Fruit fly (Drosophila melanogaster) whole organism, embryonic: ENCODE data around the gene CG11267.
A peak's percentile ranks its signal among the peaks of the same experiment; 100 is the strongest.

Source experiments
- Ada2b ChIP-seq: fragments of 200-800 bp; sonication (Bioruptor generic); IDR thresholded peaks from 2 replicates; pipeline ENCODE4 v1.3.6; 2022; ENCODE audit warnings: missing biosample characterization, missing genetic modification characterization
- Aef1 ChIP-seq: fragments of 200-800 bp; sonication (Bioruptor generic); IDR thresholded peaks from 3 replicates; pipeline ENCODE4 v1.3.6; 2022; ENCODE audit warnings: missing biosample characterization, missing genetic modification characterization
- Atf-2 ChIP-seq: fragments of 200-800 bp; sonication (Bioruptor generic); optimal IDR thresholded peaks from 2 replicates; lab custom pipeline; 2016; ENCODE audit warnings: missing biosample characterization, missing genetic modification characterization
- Atf6 ChIP-seq: fragments of 200-800 bp; sonication (Bioruptor generic); IDR thresholded peaks from 2 replicates; pipeline ENCODE4 v1.3.6; 2022; ENCODE audit warnings: missing biosample characterization, missing genetic modification characterization
- CG10462 ChIP-seq: fragments of 200-800 bp; sonication (Bioruptor generic); optimal IDR thresholded peaks from 2 replicates; lab custom pipeline; 2016; ENCODE audit warnings: missing biosample characterization, missing genetic modification characterization
- CG10565 ChIP-seq: fragments of 200-800 bp; sonication (Bioruptor generic); optimal IDR thresholded peaks from 3 replicates; lab custom pipeline; 2016; ENCODE audit warnings: missing biosample characterization, mild to moderate bottlenecking, missing genetic modification characterization
- CG11504 ChIP-seq: fragments of 200-800 bp; sonication (Bioruptor generic); optimal IDR thresholded peaks from 3 replicates; lab custom pipeline; 2019; ENCODE audit warnings: missing biosample characterization, mild to moderate bottlenecking, missing genetic modification characterization, moderate library complexity
- CG1233 ChIP-seq: fragments of 200-800 bp; sonication (Bioruptor generic); optimal IDR thresholded peaks from 4 replicates; lab custom pipeline; 2018; ENCODE audit warnings: missing biosample characterization, mild to moderate bottlenecking, missing genetic modification characterization
- CG12942 ChIP-seq: fragments of 200-800 bp; sonication (Bioruptor generic); optimal IDR thresholded peaks from 3 replicates; lab custom pipeline; 2016; ENCODE audit warnings: missing biosample characterization, missing genetic modification characterization
- CG13894 ChIP-seq: fragments of 200-800 bp; sonication (Bioruptor generic); optimal IDR thresholded peaks from 3 replicates; lab custom pipeline; 2018; ENCODE audit warnings: missing biosample characterization, mild to moderate bottlenecking, missing genetic modification characterization, moderate library complexity
- CG15269 ChIP-seq: fragments of 200-800 bp; sonication (Bioruptor generic); optimal IDR thresholded peaks from 2 replicates; lab custom pipeline; 2018; ENCODE audit warnings: missing biosample characterization, mild to moderate bottlenecking, missing genetic modification characterization, moderate library complexity
- CG17385 ChIP-seq: fragments of 200-800 bp; sonication (Bioruptor generic); optimal IDR thresholded peaks from 3 replicates; lab custom pipeline; 2018; ENCODE audit warnings: missing biosample characterization, mild to moderate bottlenecking, missing genetic modification characterization
- CG17568 ChIP-seq: fragments of 200-800 bp; sonication (Bioruptor generic); optimal IDR thresholded peaks from 2 replicates; lab custom pipeline; 2018; ENCODE audit warnings: missing biosample characterization, mild to moderate bottlenecking, missing genetic modification characterization, moderate library complexity
- CG17829 ChIP-seq: fragments of 200-800 bp; optimal IDR thresholded peaks from 2 replicates; lab custom pipeline; 2019; ENCODE audit warnings: missing biosample characterization, mild to moderate bottlenecking, missing genetic modification characterization, moderate library complexity
- CG18262 ChIP-seq: fragments of 200-800 bp; optimal IDR thresholded peaks from 3 replicates; lab custom pipeline; 2019; ENCODE audit warnings: missing biosample characterization, mild to moderate bottlenecking, missing genetic modification characterization, moderate library complexity
- CG2889 ChIP-seq: fragments of 200-800 bp; sonication (Bioruptor generic); IDR thresholded peaks from 3 replicates; pipeline ENCODE4 v1.3.6; 2022; ENCODE audit warnings: missing biosample characterization, missing genetic modification characterization
- CG43689 ChIP-seq: fragments of 200-800 bp; sonication (Bioruptor generic); IDR thresholded peaks from 2 replicates; pipeline ENCODE4 v1.3.6; 2022; ENCODE audit warnings: missing biosample characterization, missing genetic modification characterization
- CG4617 ChIP-seq: fragments of 200-800 bp; sonication (Bioruptor generic); optimal IDR thresholded peaks from 3 replicates; lab custom pipeline; 2016; ENCODE audit warnings: missing biosample characterization, missing genetic modification characterization, borderline replicate concordance
- CG7372 ChIP-seq: fragments of 200-800 bp; sonication (Bioruptor generic); IDR thresholded peaks from 2 replicates; pipeline ENCODE4 v1.3.6; 2022; ENCODE audit warnings: missing biosample characterization, missing genetic modification characterization
- CG8944 ChIP-seq: fragments of 200-800 bp; sonication (Bioruptor generic); optimal IDR thresholded peaks from 3 replicates; lab custom pipeline; 2016; ENCODE audit warnings: missing biosample characterization, missing genetic modification characterization
- CoRest ChIP-seq: fragments of 200-800 bp; sonication (Bioruptor generic); optimal IDR thresholded peaks from 3 replicates; lab custom pipeline; 2018; ENCODE audit warnings: missing biosample characterization, mild to moderate bottlenecking, missing genetic modification characterization, moderate library complexity
- D19B ChIP-seq: fragments of 200-800 bp; sonication (Bioruptor generic); optimal IDR thresholded peaks from 2 replicates; lab custom pipeline; 2017; ENCODE audit warnings: missing biosample characterization, mild to moderate bottlenecking, missing genetic modification characterization
- H2.0 ChIP-seq: fragments of 200-800 bp; sonication (Bioruptor generic); IDR thresholded peaks from 2 replicates; pipeline ENCODE4 v1.3.6; 2022; ENCODE audit warnings: missing biosample characterization, missing genetic modification characterization
- HLH3B ChIP-seq: fragments of 200-800 bp; sonication (Bioruptor generic); IDR thresholded peaks from 2 replicates; pipeline ENCODE4 v1.3.6; 2022; ENCODE audit warnings: missing biosample characterization, missing genetic modification characterization
- HLH54F ChIP-seq: fragments of 200-800 bp; sonication (Bioruptor generic); optimal IDR thresholded peaks from 3 replicates; lab custom pipeline; 2016; ENCODE audit warnings: missing biosample characterization, missing genetic modification characterization
- Hr51 ChIP-seq, 2 experiments: fragments of 200-800 bp; sonication (Bioruptor generic); optimal IDR thresholded peaks; 2 replicates in 1 of 2; 3 replicates in 1 of 2; lab custom pipeline; 2016 to 2018; ENCODE audit warnings: missing biosample characterization in 2 of 2, missing genetic modification characterization in 2 of 2, mild to moderate bottlenecking in 1 of 2, moderate library complexity in 1 of 2
- Hsf ChIP-seq: fragments of 200-800 bp; sonication (Bioruptor generic); optimal IDR thresholded peaks from 3 replicates; lab custom pipeline; 2016; ENCODE audit warnings: missing biosample characterization, missing genetic modification characterization
- Rfx ChIP-seq: fragments of 200-800 bp; sonication (Bioruptor generic); IDR thresholded peaks from 2 replicates; pipeline ENCODE4 v1.3.6; 2022; ENCODE audit warnings: missing biosample characterization, missing genetic modification characterization
- Sox102F ChIP-seq: fragments of 200-800 bp; sonication (Bioruptor generic); optimal IDR thresholded peaks from 2 replicates; lab custom pipeline; 2018; ENCODE audit warnings: missing biosample characterization, mild to moderate bottlenecking, missing genetic modification characterization, moderate library complexity
- Sry-β ChIP-seq: fragments of 200-800 bp; sonication (Bioruptor generic); optimal IDR thresholded peaks from 2 replicates; lab custom pipeline; 2018; ENCODE audit warnings: missing biosample characterization, mild to moderate bottlenecking, missing genetic modification characterization, moderate library complexity
- Xrp1 ChIP-seq: fragments of 200-800 bp; sonication (Bioruptor generic); IDR thresholded peaks from 2 replicates; pipeline ENCODE4 v1.3.6; 2022; ENCODE audit warnings: missing biosample characterization, missing genetic modification characterization
- ara ChIP-seq: fragments of 200-800 bp; sonication (Bioruptor generic); IDR thresholded peaks from 2 replicates; pipeline ENCODE4 v1.3.6; 2022; ENCODE audit warnings: missing biosample characterization, missing genetic modification characterization
- btn ChIP-seq: fragments of 200-800 bp; sonication (Bioruptor generic); optimal IDR thresholded peaks from 2 replicates; lab custom pipeline; 2016; ENCODE audit warnings: missing biosample characterization, missing genetic modification characterization
- crc ChIP-seq: fragments of 200-800 bp; sonication (Bioruptor generic); optimal IDR thresholded peaks from 2 replicates; lab custom pipeline; 2016; ENCODE audit warnings: missing biosample characterization, missing genetic modification characterization
- en ChIP-seq: fragments of 200-800 bp; sonication (Bioruptor generic); optimal IDR thresholded peaks from 2 replicates; lab custom pipeline; 2016; ENCODE audit warnings: missing biosample characterization, missing genetic modification characterization
- fd102C ChIP-seq: fragments of 200-800 bp; sonication (Bioruptor generic); optimal IDR thresholded peaks from 2 replicates; lab custom pipeline; 2018; ENCODE audit warnings: missing biosample characterization, mild to moderate bottlenecking, missing genetic modification characterization, moderate library complexity
- ftz-f1 ChIP-seq: fragments of 200-800 bp; sonication (Bioruptor generic); optimal IDR thresholded peaks from 2 replicates; lab custom pipeline; 2016; ENCODE audit warnings: missing biosample characterization, missing genetic modification characterization
- gfzf ChIP-seq: fragments of 200-800 bp; sonication (Bioruptor generic); optimal IDR thresholded peaks from 2 replicates; lab custom pipeline; 2016; ENCODE audit warnings: missing biosample characterization, mild to moderate bottlenecking, missing genetic modification characterization, moderate library complexity
- jumu ChIP-seq: fragments of 200-800 bp; sonication (Bioruptor generic); optimal IDR thresholded peaks from 3 replicates; lab custom pipeline; 2016; ENCODE audit warnings: missing biosample characterization, missing genetic modification characterization
- lilli ChIP-seq: fragments of 200-800 bp; sonication (Bioruptor generic); optimal IDR thresholded peaks from 3 replicates; lab custom pipeline; 2016; ENCODE audit warnings: missing biosample characterization, missing genetic modification characterization
- mam ChIP-seq: fragments of 200-800 bp; sonication (Bioruptor generic); optimal IDR thresholded peaks from 3 replicates; lab custom pipeline; 2016; ENCODE audit warnings: missing biosample characterization, missing genetic modification characterization
- pan ChIP-seq, 4 experiments: fragments of >200 bp in 3 of 4; fragments of 200-800 bp in 1 of 4; sonication (Bioruptor generic) in 1 of 4; optimal IDR thresholded peaks in 3 of 4; IDR thresholded peaks in 1 of 4; 2 replicates each; pipeline versions ENCODE4 v1.3.6 to Lab custom; 2017 to 2022; ENCODE audit warnings: missing biosample characterization in 2 of 4, missing genetic modification characterization in 2 of 4, mixed read lengths in 1 of 4
- pros ChIP-seq: fragments of 200-800 bp; sonication (Bioruptor generic); optimal IDR thresholded peaks from 3 replicates; lab custom pipeline; 2019; ENCODE audit warnings: missing biosample characterization, mild to moderate bottlenecking, missing genetic modification characterization, moderate library complexity
- sc ChIP-seq, 3 experiments: fragments of >200 bp in 2 of 3; fragments of 200-800 bp in 1 of 3; sonication (Bioruptor generic) in 1 of 3; optimal IDR thresholded peaks; 2 replicates in 2 of 3; 3 replicates in 1 of 3; lab custom pipeline; 2017; ENCODE audit warnings: mild to moderate bottlenecking in 1 of 3, missing biosample characterization in 1 of 3, missing genetic modification characterization in 1 of 3, missing genetic modification reagents in 1 of 3
- slbo ChIP-seq: fragments of 200-800 bp; sonication (Bioruptor generic); IDR thresholded peaks from 2 replicates; pipeline ENCODE4 v1.3.6; 2022; ENCODE audit warnings: missing biosample characterization, missing genetic modification characterization
- sug ChIP-seq: fragments of 200-800 bp; optimal IDR thresholded peaks from 2 replicates; lab custom pipeline; 2019; ENCODE audit warnings: missing biosample characterization, mild to moderate bottlenecking, missing genetic modification characterization, moderate library complexity
- tap ChIP-seq: fragments of 200-800 bp; optimal IDR thresholded peaks from 3 replicates; lab custom pipeline; 2019; ENCODE audit warnings: missing biosample characterization, mild to moderate bottlenecking, missing genetic modification characterization, moderate library complexity
- tx ChIP-seq: fragments of 200-800 bp; sonication (Bioruptor generic); optimal IDR thresholded peaks from 2 replicates; lab custom pipeline; 2016; ENCODE audit warnings: missing biosample characterization, missing genetic modification characterization
- zen ChIP-seq: fragments of 200-800 bp; sonication (Bioruptor generic); optimal IDR thresholded peaks from 3 replicates; lab custom pipeline; 2018; ENCODE audit warnings: missing biosample characterization, mild to moderate bottlenecking, missing genetic modification characterization, moderate library complexity
- zf30C ChIP-seq: fragments of 200-800 bp; sonication (Bioruptor generic); optimal IDR thresholded peaks from 3 replicates; lab custom pipeline; 2018; ENCODE audit warnings: missing biosample characterization, mild to moderate bottlenecking, missing genetic modification characterization

The CG11267 gene

dm6 chr3L:13021727-13022126 lies 5.9 kb downstream of the CG11267 start (continued):
- TF ChIP-seq pros (GFP tag; lab: Kevin White, UChicago) (no peak), CG13894 (tag; lab: Kevin White, UChicago) (no peak), en (GFP tag; lab: Kevin White, UChicago) (peak; percentile 26), btn (GFP tag; lab: Kevin White, UChicago) (no peak), CoRest (peak; percentile 11), jumu (peak; percentile 7), zen (tag; lab: Kevin White, UChicago) (no peak), CG4617 (no peak), gfzf (no peak), pan (optimal IDR thresholded peaks at IDR 0.05; lab: Kevin White, UChicago) (no peak), pan (GFP tag; optimal IDR thresholded peaks at IDR 0.05 in 1 of 2, IDR thresholded peaks at IDR 0.05 in 1 of 2) (peak in 1 of 2 experiments; percentile 38), ara (GFP tag; lab: Robert Waterston, UW) (no peak), D19B (GFP tag; lab: Kevin White, UChicago) (peak; percentile 13), sug (tag; lab: Kevin White, UChicago) (peak; percentile 71), Hsf (peak; percentile 24), CG43689 (GFP tag; lab: Robert Waterston, UW) (no peak), crc (no peak), CG17829 (no peak), CG7372 (GFP tag; lab: Robert Waterston, UW) (peak; percentile 82), lilli (GFP tag; lab: Kevin White, UChicago) (peak; percentile 25), CG15269 (tag; lab: Kevin White, UChicago) (peak; percentile 53), CG10565 (GFP tag; lab: Kevin White, UChicago) (no peak), fd102C (GFP tag; lab: Kevin White, UChicago) (no peak), slbo (GFP tag; lab: Robert Waterston, UW) (peak; percentile 40; the same call in 1 of the 2 replicates), Sry-β (no peak), Ada2b (GFP tag; lab: Robert Waterston, UW) (peak; percentile 29; the same call in 1 of the 2 replicates), Sox102F (GFP tag; lab: Kevin White, UChicago) (peak; percentile 41), Atf6 (GFP tag; lab: Robert Waterston, UW) (0 out of 2 replicates have a peak, but pooled peaks have one; percentile 8), zf30C (no peak), Rfx (GFP tag; lab: Robert Waterston, UW) (peak; percentile 40; the same call in 1 of the 2 replicates), CG8944 (GFP tag; lab: Kevin White, UChicago) (no peak), CG12942 (no peak), CG2889 (GFP tag; lab: Robert Waterston, UW) (no peak), CG17385 (GFP tag; lab: Kevin White, UChicago) (peak; percentile 43), H2.0 (no peak), Hr51 (GFP tag; optimal IDR thresholded peaks at IDR 0.05; lab: Kevin White, UChicago) (peak in 1 of 2 experiments; percentile 46), HLH54F (GFP tag; lab: Kevin White, UChicago) (no peak), CG17568 (GFP tag; lab: Kevin White, UChicago) (no peak), sc (optimal IDR thresholded peaks at IDR 0.05; lab: Kevin White, UChicago) (no peak), sc (GFP tag; optimal IDR thresholded peaks at IDR 0.05; lab: Kevin White, UChicago) (no peak), CG18262 (tag; lab: Kevin White, UChicago) (peak; percentile 7), tap (tag; lab: Kevin White, UChicago) (peak; percentile 21), CG11504 (peak; percentile 43), tx (GFP tag; lab: Kevin White, UChicago) (no peak), ftz-f1 (GFP tag; lab: Kevin White, UChicago) (no peak), Atf-2 (GFP tag; lab: Kevin White, UChicago) (peak; percentile 27), CG1233 (peak; percentile 5), HLH3B (GFP tag; lab: Robert Waterston, UW) (peak; percentile 44; the same call in 1 of the 2 replicates), Xrp1 (GFP tag; lab: Robert Waterston, UW) (no peak), mam (peak; percentile 42), CG10462 (GFP tag; lab: Kevin White, UChicago) (no peak), Aef1 (GFP tag; lab: Robert Waterston, UW) (peak; percentile 28; the same call in 1 of the 3 replicates)
